Worm (Caenorhabditis elegans): ENCODE measurements around the gene F54D10.7.

DNA sequence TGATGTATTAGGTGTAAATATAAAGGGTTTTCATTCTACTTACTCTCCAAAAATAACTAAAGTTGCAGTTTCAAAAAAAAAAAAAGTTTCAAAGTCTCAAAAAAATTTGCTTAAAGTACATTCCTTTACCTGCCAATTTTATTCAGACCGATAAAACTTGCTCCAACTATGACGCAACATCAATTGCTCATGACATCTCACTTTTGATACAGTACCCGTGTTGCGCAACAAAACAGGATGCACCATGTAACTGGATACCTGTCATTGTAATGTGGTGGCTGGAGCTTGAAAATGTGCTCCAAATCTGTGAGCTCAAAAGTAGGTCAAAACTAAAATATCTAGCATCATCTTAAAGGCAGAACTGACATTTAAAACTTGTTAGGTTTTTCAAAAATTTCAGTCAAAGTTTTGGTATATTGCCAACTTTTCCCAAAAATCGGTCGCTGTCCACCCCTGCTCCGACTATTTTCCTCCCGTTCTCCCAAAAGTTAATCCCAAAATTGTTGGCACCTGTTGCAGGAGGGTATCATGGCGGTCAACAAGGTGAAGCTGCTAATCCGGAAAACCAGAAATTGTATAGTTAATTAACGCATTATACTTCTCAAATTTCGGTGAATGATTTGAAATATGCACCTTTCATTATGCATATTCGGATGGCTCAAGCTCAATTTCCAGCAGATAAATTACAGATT, 38.6 kb downstream of the F54D10.7 start, which contains the start of gene T24E12.2:
- TF ChIP-seq unc-39 (tag; optimal IDR thresholded peaks at IDR 0.05) = no peak
- TF ChIP-seq mab-5 (tag; optimal IDR thresholded peaks at IDR 0.05) = no peak
- TF ChIP-seq mep-1 (tag; optimal IDR thresholded peaks at IDR 0.05) = no peak
- no peak for TF ChIP-seq pha-4 (tag; optimal IDR thresholded peaks at IDR 0.05)
- TF ChIP-seq blmp-1 (tag; optimal IDR thresholded peaks at IDR 0.05) = no peak
- TF ChIP-seq elt-1 (tag; optimal IDR thresholded peaks at IDR 0.05; ENCODE audit: borderline replicate concordance, insufficient read depth) = no peak
- no peak for TF ChIP-seq ceh-43 (GFP tag; optimal IDR thresholded peaks at IDR 0.05)
- no peak for TF ChIP-seq nhr-237 (tag; optimal IDR thresholded peaks at IDR 0.05)
- no peak for TF ChIP-seq tbx-8 (GFP tag; optimal IDR thresholded peaks at IDR 0.05)
- TF ChIP-seq lsy-2 (tag; optimal IDR thresholded peaks at IDR 0.05) = no peak
- TF ChIP-seq ztf-11 (tag; optimal IDR thresholded peaks at IDR 0.05) = no peak
- no peak for TF ChIP-seq elt-3 (tag; optimal IDR thresholded peaks at IDR 0.05)
- no peak for TF ChIP-seq nhr-28 (tag; optimal IDR thresholded peaks at IDR 0.05)
- TF ChIP-seq snpc-4 (tag; optimal IDR thresholded peaks at IDR 0.05) = no peak

All from whole organism, mixed stage, embryonic.